Worm (Caenorhabditis elegans): Measurements from ENCODE around the gene nbet-1.
A peak's percentile ranks its signal among the peaks of the same experiment; 100 is the strongest.

Gene nbet-1

DNA sequence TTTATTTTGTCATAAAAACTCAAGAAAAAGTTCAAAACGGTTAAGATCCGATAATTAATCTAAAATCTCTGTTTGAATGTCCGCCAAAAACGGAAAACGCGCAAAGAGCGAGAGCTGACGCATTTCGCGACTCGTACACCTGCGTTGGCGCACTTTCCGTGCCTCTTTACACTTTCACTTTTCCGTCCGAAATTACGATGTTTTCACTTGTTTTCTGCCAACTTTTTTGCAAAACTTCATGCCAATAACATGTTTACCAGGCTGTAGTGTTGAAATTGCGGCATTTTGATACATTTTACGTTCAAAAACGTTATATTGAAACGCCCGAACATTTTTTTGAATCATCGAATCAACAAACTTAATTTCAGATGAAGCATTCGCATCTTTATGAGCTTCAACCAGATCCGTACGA, 25.5 kb upstream of the nbet-1 start, which contains the start of gene W03F8.4 (continued):
- TF ChIP-seq snpc-3.4 (tag; optimal IDR thresholded peaks at IDR 0.05), result peak; percentile 66
- peak; percentile 93 for TF ChIP-seq madf-3 (GFP tag; IDR thresholded peaks at IDR 0.05)
- no peak for TF ChIP-seq nhr-27 (tag; optimal IDR thresholded peaks at IDR 0.05)
- TF ChIP-seq dox-1 (GFP tag; IDR thresholded peaks at IDR 0.05), result peak; percentile 96
- TF ChIP-seq ama-1 (optimal IDR thresholded peaks at IDR 0.05), result no peak
- no peak for TF ChIP-seq ama-1 (GFP tag; optimal IDR thresholded peaks at IDR 0.05)
- TF ChIP-seq Y53F4B.3 (GFP tag; IDR thresholded peaks at IDR 0.05), result no peak; the same call in 1 of the 2 replicates
- TF ChIP-seq zfh-2 (GFP tag; conservative IDR thresholded peaks at IDR 0.05), result peak; percentile 56; the same call in 1 of the 2 replicates
- peak; percentile 89 for TF ChIP-seq snpc-1.3 (tag; optimal IDR thresholded peaks at IDR 0.05; ENCODE audit: insufficient read depth)
- TF ChIP-seq F49E8.2 (tag; optimal IDR thresholded peaks at IDR 0.05; ENCODE audit: insufficient read depth), result peak; percentile 29
- no peak for TF ChIP-seq B0035.1 (tag; optimal IDR thresholded peaks at IDR 0.05)
- peak; percentile 86 for TF ChIP-seq hmg-20 (GFP tag; IDR thresholded peaks at IDR 0.05)
- TF ChIP-seq egl-18 (GFP tag; IDR thresholded peaks at IDR 0.05), result 0 out of 2 replicates have a peak, but pooled peaks have one; percentile 64
- TF ChIP-seq xnd-1 (tag; optimal IDR thresholded peaks at IDR 0.05), result peak; percentile 59
- TF ChIP-seq madf-8 (GFP tag; conservative IDR thresholded peaks at IDR 0.05), result peak; percentile 45
- peak; percentile 87 for TF ChIP-seq D2030.7 (GFP tag; IDR thresholded peaks at IDR 0.05)
- TF ChIP-seq cebp-2 (GFP tag; IDR thresholded peaks at IDR 0.05), result no peak
- TF ChIP-seq him-1 (tag; optimal IDR thresholded peaks at IDR 0.05), result peak; percentile 53
- TF ChIP-seq lin-54 (GFP tag; optimal IDR thresholded peaks at IDR 0.05), result peak; percentile 99
- no peak for TF ChIP-seq Y67H2A.10 (GFP tag; conservative IDR thresholded peaks at IDR 0.05)
- TF ChIP-seq ekl-4 (GFP tag; IDR thresholded peaks at IDR 0.05), result peak; percentile 93
- TF ChIP-seq egrh-3 (GFP tag; IDR thresholded peaks at IDR 0.05), result no peak
- no peak for TF ChIP-seq let-526 (GFP tag; IDR thresholded peaks at IDR 0.05)
- TF ChIP-seq Y56A3A.18 (GFP tag; IDR thresholded peaks at IDR 0.05), result peak; percentile 83; the same call in 1 of the 2 replicates
- peak; percentile 94 for TF ChIP-seq mcd-1 (GFP tag; IDR thresholded peaks at IDR 0.05)
- peak; percentile 91 for TF ChIP-seq efl-1 (GFP tag; optimal IDR thresholded peaks at IDR 0.05)
- TF ChIP-seq ceh-40 (GFP tag; IDR thresholded peaks at IDR 0.05), result no peak
- TF ChIP-seq rec-8 (tag; optimal IDR thresholded peaks at IDR 0.05), result no peak
- TF ChIP-seq ccch-3 (GFP tag; optimal IDR thresholded peaks at IDR 0.05), result no peak
- peak; percentile 1 for TF ChIP-seq hrde-1 (tag; optimal IDR thresholded peaks at IDR 0.05; ENCODE audit: borderline replicate concordance)
- TF ChIP-seq atf-7 (tag; optimal IDR thresholded peaks at IDR 0.05), result peak; percentile 42
- TF ChIP-seq nhr-179 (tag; optimal IDR thresholded peaks at IDR 0.05), result no peak
- peak; percentile 70 for TF ChIP-seq gei-17 (GFP tag; optimal IDR thresholded peaks at IDR 0.05)
- 0 out of 2 replicates have a peak, but pooled peaks have one; percentile 35 for TF ChIP-seq lin-26 (GFP tag; IDR thresholded peaks at IDR 0.05)
- no peak for TF ChIP-seq Y79H2A.3 (GFP tag; conservative IDR thresholded peaks at IDR 0.05)
- no peak for TF ChIP-seq tbx-9 (tag; optimal IDR thresholded peaks at IDR 0.05; ENCODE audit: borderline replicate concordance)
- no peak for TF ChIP-seq die-1 (tag; optimal IDR thresholded peaks at IDR 0.05)
- TF ChIP-seq ceh-79 (tag; optimal IDR thresholded peaks at IDR 0.05), result no peak
- TF ChIP-seq let-607 (tag; optimal IDR thresholded peaks at IDR 0.05), result peak; percentile 70 to 87
- TF ChIP-seq F37B4.10 (GFP tag; IDR thresholded peaks at IDR 0.05), result no peak
- TF ChIP-seq Y53G8AR.9 (GFP tag; conservative IDR thresholded peaks at IDR 0.05), result peak; percentile 94
- TF ChIP-seq repo-1 (tag; optimal IDR thresholded peaks at IDR 0.05), result peak; percentile 84
- peak; percentile 55 for TF ChIP-seq somi-1 (GFP tag; optimal IDR thresholded peaks at IDR 0.05)
- no peak for TF ChIP-seq fkh-3 (tag; optimal IDR thresholded peaks at IDR 0.05)
- TF ChIP-seq nhr-80 (tag; optimal IDR thresholded peaks at IDR 0.05), result peak; percentile 65
- no peak for TF ChIP-seq sea-2 (GFP tag; IDR thresholded peaks at IDR 0.05)
- TF ChIP-seq B0336.3 (GFP tag; IDR thresholded peaks at IDR 0.05), result peak; percentile 90
- TF ChIP-seq B0019.2 (GFP tag; conservative IDR thresholded peaks at IDR 0.05), result no peak; the same call in 1 of the 2 replicates

Data from whole organism, young adult.